Worm (Caenorhabditis elegans): ENCODE data around the gene ceh-10.

- TF ChIP-seq fkh-6 (tag; optimal IDR thresholded peaks at IDR 0.05) (no peak), npax-4 (tag; optimal IDR thresholded peaks at IDR 0.05) (no peak), ceh-34 (tag; optimal IDR thresholded peaks at IDR 0.05) (no peak), madf-2 (tag; optimal IDR thresholded peaks at IDR 0.05) (no peak), ztf-16 (tag; optimal IDR thresholded peaks at IDR 0.05) (no peak), ceh-45 (GFP tag; IDR thresholded peaks at IDR 0.05) (no peak), pat-9 (tag; optimal IDR thresholded peaks at IDR 0.05) (no peak), pha-4 (tag; optimal IDR thresholded peaks at IDR 0.05) (no peak)
Observed at ce11 chrIII:5814799-5815198, 16.0 kb downstream of the ceh-10 start, which contains the start of gene R12B2.7.

Measured in whole organism, late embryonic.